Worm (Caenorhabditis elegans) whole organism, L1 larva: ENCODE measurements around the gene mrp-6.

Source experiments
- C16A3.4 ChIP-seq: fragments of 150-350 bp; optimal IDR thresholded peaks from 2 replicates; lab custom pipeline; 2014; ENCODE audit warnings: missing biosample characterization, missing genetic modification characterization
- C34B4.2 ChIP-seq: sonication (generic microtip); optimal IDR thresholded peaks from 2 replicates; lab custom pipeline; 2017; ENCODE audit warnings: mild to moderate bottlenecking, missing genetic modification characterization, missing compliant biosample characterization
- F16B12.6 ChIP-seq: fragments of 150-350 bp; optimal IDR thresholded peaks from 2 replicates; lab custom pipeline; 2014; ENCODE audit warnings: missing biosample characterization, missing genetic modification characterization
- aha-1 ChIP-seq: fragments of 150-350 bp; optimal IDR thresholded peaks from 2 replicates; lab custom pipeline; 2014; ENCODE audit warnings: missing biosample characterization, missing genetic modification characterization
- alr-1 ChIP-seq: fragments of 200-800 bp; sonication (Bioruptor generic); optimal IDR thresholded peaks from 2 replicates; lab custom pipeline; 2018; ENCODE audit warnings: borderline replicate concordance, mild to moderate bottlenecking, missing genetic modification characterization, missing compliant biosample characterization
- aly-2 ChIP-seq: fragments of 150-350 bp; optimal IDR thresholded peaks from 2 replicates; lab custom pipeline; 2014; ENCODE audit warnings: missing biosample characterization, missing genetic modification characterization
- blmp-1 ChIP-seq: fragments of 150-350 bp; optimal IDR thresholded peaks from 2 replicates; lab custom pipeline; 2014; ENCODE audit warnings: missing biosample characterization, missing genetic modification characterization
- ceh-8 ChIP-seq: fragments of 200-800 bp; sonication (Bioruptor generic); optimal IDR thresholded peaks from 2 replicates; lab custom pipeline; 2018; ENCODE audit warnings: mild to moderate bottlenecking, missing genetic modification characterization, moderate library complexity, missing compliant biosample characterization
- ceh-82 ChIP-seq, 3 experiments: fragments of 150-350 bp in 1 of 3; sonication (generic microtip) in 2 of 3; optimal IDR thresholded peaks; 2 replicates each; lab custom pipeline; 2014 to 2017; ENCODE audit warnings: missing biosample characterization in 3 of 3, missing genetic modification characterization in 3 of 3
- ceh-88 ChIP-seq: fragments of 200-800 bp; sonication (Bioruptor generic); IDR thresholded peaks from 2 replicates; pipeline ENCODE4 v1.3.6; 2022; ENCODE audit warnings: missing genetic modification characterization, missing compliant biosample characterization
- dsc-1 ChIP-seq: sonication (generic microtip); optimal IDR thresholded peaks from 2 replicates; lab custom pipeline; 2016; ENCODE audit warnings: mild to moderate bottlenecking, missing genetic modification characterization, missing compliant biosample characterization
- egl-27 ChIP-seq, 2 experiments: fragments of 150-350 bp in 1 of 2; sonication (generic microtip); optimal IDR thresholded peaks; 3 replicates each; lab custom pipeline; 2017 to 2018; ENCODE audit warnings: missing biosample characterization in 2 of 2, missing genetic modification characterization in 2 of 2, missing genetic modification reagents in 2 of 2
- elt-2 ChIP-seq: sonication (generic microtip); optimal IDR thresholded peaks from 2 replicates; lab custom pipeline; 2016; ENCODE audit warnings: missing genetic modification characterization, mild to moderate bottlenecking, inconsistent platforms, missing compliant biosample characterization, missing genetic modification reagents
- ets-5 ChIP-seq: fragments of 200-800 bp; sonication (Bioruptor generic); IDR thresholded peaks from 2 replicates; pipeline ENCODE4 v1.3.6; 2022; ENCODE audit warnings: missing genetic modification characterization, missing compliant biosample characterization
- fkh-4 ChIP-seq: sonication (generic microtip); optimal IDR thresholded peaks from 2 replicates; lab custom pipeline; 2016; ENCODE audit warnings: missing compliant biosample characterization, missing genetic modification characterization, borderline replicate concordance
- hlh-17 ChIP-seq: fragments of 200-800 bp; sonication (Bioruptor generic); optimal IDR thresholded peaks from 2 replicates; lab custom pipeline; 2018; ENCODE audit warnings: missing genetic modification characterization, mild to moderate bottlenecking, missing compliant biosample characterization, moderate library complexity, borderline replicate concordance
- hlh-4 ChIP-seq: sonication (generic microtip); optimal IDR thresholded peaks from 2 replicates; lab custom pipeline; 2016; ENCODE audit warnings: mild to moderate bottlenecking, missing genetic modification characterization, missing compliant biosample characterization
- isw-1 ChIP-seq: fragments of 200-800 bp; sonication (Bioruptor generic); IDR thresholded peaks from 2 replicates; pipeline ENCODE4 v1.3.6; 2022; ENCODE audit warnings: missing genetic modification characterization, missing compliant biosample characterization
- lin-13 ChIP-seq: fragments of 150-350 bp; optimal IDR thresholded peaks from 2 replicates; lab custom pipeline; 2014; ENCODE audit warnings: missing biosample characterization, missing genetic modification reagents, missing genetic modification characterization
- lin-14 ChIP-seq: fragments of 200-800 bp; sonication (Bioruptor generic); optimal IDR thresholded peaks from 2 replicates; lab custom pipeline; 2018; ENCODE audit warnings: mild to moderate bottlenecking, missing genetic modification characterization, moderate library complexity, missing compliant biosample characterization
- lin-15B ChIP-seq: fragments of 150-350 bp; sonication (generic microtip); optimal IDR thresholded peaks from 3 replicates; lab custom pipeline; 2014; ENCODE audit warnings: missing biosample characterization, missing genetic modification characterization
- lin-35 ChIP-seq, 2 experiments: fragments of 150-350 bp; optimal IDR thresholded peaks; 2 replicates each; lab custom pipeline; 2014; ENCODE audit warnings: missing biosample characterization in 2 of 2, missing genetic modification characterization in 2 of 2, missing genetic modification reagents in 2 of 2
- mdl-1 ChIP-seq, 2 experiments: fragments of 150-350 bp; optimal IDR thresholded peaks; 2 replicates each; lab custom pipeline; 2014 to 2017; ENCODE audit warnings: missing biosample characterization in 2 of 2, missing genetic modification characterization in 2 of 2, inconsistent platforms in 1 of 2
- nhr-11 ChIP-seq: fragments of 150-350 bp; optimal IDR thresholded peaks from 2 replicates; lab custom pipeline; 2014; ENCODE audit warnings: missing biosample characterization, missing genetic modification characterization
- nhr-12 ChIP-seq: sonication (generic microtip); optimal IDR thresholded peaks from 2 replicates; lab custom pipeline; 2017; ENCODE audit warnings: missing biosample characterization, missing genetic modification characterization
- nhr-20 ChIP-seq: sonication (generic microtip); optimal IDR thresholded peaks from 2 replicates; lab custom pipeline; 2016; ENCODE audit warnings: mild to moderate bottlenecking, missing genetic modification characterization, missing compliant biosample characterization
- nhr-28 ChIP-seq: fragments of 150-350 bp; optimal IDR thresholded peaks from 2 replicates; lab custom pipeline; 2014; ENCODE audit warnings: missing biosample characterization, missing genetic modification characterization
- nhr-71 ChIP-seq: sonication (generic microtip); optimal IDR thresholded peaks from 2 replicates; lab custom pipeline; 2016; ENCODE audit warnings: mild to moderate bottlenecking, missing genetic modification characterization, moderate library complexity, missing compliant biosample characterization
- nhr-76 ChIP-seq: sonication (generic microtip); optimal IDR thresholded peaks from 2 replicates; lab custom pipeline; 2017; ENCODE audit warnings: missing biosample characterization, missing genetic modification characterization
- nhr-77 ChIP-seq: fragments of 150-350 bp; optimal IDR thresholded peaks from 2 replicates; lab custom pipeline; 2014; ENCODE audit warnings: missing biosample characterization, missing genetic modification characterization
- nhr-85 ChIP-seq: sonication (generic microtip); peaks from one replicate; lab custom pipeline; 2016; ENCODE audit warnings: missing genetic modification characterization, inconsistent platforms, missing compliant biosample characterization
- pag-3 ChIP-seq: sonication (generic microtip); optimal IDR thresholded peaks from 2 replicates; lab custom pipeline; 2017; ENCODE audit warnings: missing genetic modification characterization, mild to moderate bottlenecking, missing compliant biosample characterization, antibody characterized with exemption, borderline replicate concordance; ENCODE audit not compliant: insufficient read depth
- pax-3 ChIP-seq: fragments of 200-800 bp; sonication (Bioruptor generic); optimal IDR thresholded peaks from 2 replicates; lab custom pipeline; 2018; ENCODE audit warnings: mild to moderate bottlenecking, missing genetic modification characterization, moderate library complexity, missing compliant biosample characterization
- pqm-1 ChIP-seq: sonication (generic microtip); optimal IDR thresholded peaks from 3 replicates; lab custom pipeline; 2017; ENCODE audit warnings: missing biosample characterization, missing genetic modification characterization
- rnt-1 ChIP-seq: sonication (generic microtip); optimal IDR thresholded peaks from 2 replicates; lab custom pipeline; 2016; ENCODE audit warnings: mild to moderate bottlenecking, missing genetic modification characterization, moderate library complexity, missing compliant biosample characterization
- snpc-4 ChIP-seq: fragments of 150-350 bp; optimal IDR thresholded peaks from 2 replicates; lab custom pipeline; 2014; ENCODE audit warnings: missing biosample characterization, missing genetic modification characterization
- snu-23 ChIP-seq: sonication (generic microtip); optimal IDR thresholded peaks from 2 replicates; lab custom pipeline; 2016; ENCODE audit warnings: missing genetic modification characterization, missing compliant biosample characterization
- sup-37 ChIP-seq: fragments of 200-800 bp; sonication (Bioruptor generic); optimal IDR thresholded peaks from 2 replicates; lab custom pipeline; 2018; ENCODE audit warnings: mild to moderate bottlenecking, missing genetic modification characterization, missing compliant biosample characterization
- unc-130 ChIP-seq: fragments of 150-350 bp; optimal IDR thresholded peaks from 2 replicates; lab custom pipeline; 2017; ENCODE audit warnings: missing biosample characterization, missing genetic modification characterization, inconsistent platforms
- unc-30 ChIP-seq: sonication (generic microtip); optimal IDR thresholded peaks from 2 replicates; lab custom pipeline; 2017; ENCODE audit warnings: missing biosample characterization, missing genetic modification characterization
- unc-98 ChIP-seq: fragments of 200-800 bp; sonication (Bioruptor generic); IDR thresholded peaks from 2 replicates; pipeline ENCODE4 v1.3.6; 2022; ENCODE audit warnings: missing genetic modification characterization, missing compliant biosample characterization
- vab-15 ChIP-seq: sonication (generic microtip); optimal IDR thresholded peaks from 2 replicates; lab custom pipeline; 2017; ENCODE audit warnings: missing genotype, mild to moderate bottlenecking, missing genetic modification characterization, missing compliant biosample characterization
- xbp-1 ChIP-seq: sonication (generic microtip); optimal IDR thresholded peaks from 2 replicates; lab custom pipeline; 2016; ENCODE audit warnings: missing genetic modification characterization, missing compliant biosample characterization
- zip-4 ChIP-seq: fragments of 200-800 bp; sonication (Bioruptor generic); optimal IDR thresholded peaks from 2 replicates; lab custom pipeline; 2018; ENCODE audit warnings: mild to moderate bottlenecking, missing genetic modification characterization, moderate library complexity, missing compliant biosample characterization
- ztf-4 ChIP-seq: fragments of 150-350 bp; optimal IDR thresholded peaks from 2 replicates; lab custom pipeline; 2014; ENCODE audit warnings: missing biosample characterization, missing genetic modification characterization

The mrp-6 gene

ce11 chrX:4145051-4145826, 41.3 kb downstream of the mrp-6 start (continued):
- TF ChIP-seq egl-27 (tag; optimal IDR thresholded peaks at IDR 0.05; lab: Kevin White, UChicago) (no peak), C34B4.2 (tag; lab: Kevin White, UChicago) (no peak), blmp-1 (tag; lab: Kevin White, UChicago) (peak; percentile 77), nhr-85 (peak; percentile 86), lin-13 (GFP tag; lab: Kevin White, UChicago) (peak; percentile 56), lin-14 (GFP tag; lab: Kevin White, UChicago) (peak; percentile 92), pax-3 (tag; lab: Kevin White, UChicago) (peak; percentile 19), lin-15B (tag; lab: Kevin White, UChicago) (no peak), ets-5 (GFP tag; lab: Robert Waterston, UW) (0 out of 2 replicates have a peak, but pooled peaks have one; percentile 14), pqm-1 (tag; lab: Kevin White, UChicago) (no peak), unc-98 (GFP tag; lab: Robert Waterston, UW) (no peak), isw-1 (GFP tag; lab: Robert Waterston, UW) (peak; percentile 44; the same call in 1 of the 2 replicates), F16B12.6 (tag; lab: Kevin White, UChicago) (peak; percentile 10), nhr-20 (peak; percentile 91), unc-30 (no peak), rnt-1 (tag; lab: Kevin White, UChicago) (peak; percentile 80), nhr-11 (tag; lab: Kevin White, UChicago) (no peak), sup-37 (GFP tag; lab: Kevin White, UChicago) (no peak), snpc-4 (tag; lab: Kevin White, UChicago) (peak; percentile 7), vab-15 (tag; lab: Kevin White, UChicago) (no peak), nhr-77 (tag; lab: Kevin White, UChicago) (peak; percentile 82), ceh-82 (tag; optimal IDR thresholded peaks at IDR 0.05; lab: Kevin White, UChicago) (peak; percentile 40 to 58 (median 58)), elt-2 (tag; lab: Kevin White, UChicago) (peak; percentile 40), pag-3 (tag; lab: Kevin White, UChicago) (no peak), aha-1 (no peak), hlh-17 (no peak), lin-35 (GFP tag; optimal IDR thresholded peaks at IDR 0.05; lab: Kevin White, UChicago) (peak; percentile 43 to 60), xbp-1 (tag; lab: Kevin White, UChicago) (peak; percentile 32), nhr-28 (no peak), mdl-1 (tag; optimal IDR thresholded peaks at IDR 0.05; lab: Kevin White, UChicago) (peak; percentile 48 to 99), hlh-4 (tag; lab: Kevin White, UChicago) (no peak), snu-23 (peak; percentile 85), ceh-8 (GFP tag; lab: Kevin White, UChicago) (peak; percentile 5), nhr-76 (tag; lab: Kevin White, UChicago) (no peak), alr-1 (tag; lab: Kevin White, UChicago) (no peak), fkh-4 (tag; lab: Kevin White, UChicago) (no peak), ceh-88 (GFP tag; lab: Robert Waterston, UW) (0 out of 2 replicates have a peak, but pooled peaks have one; percentile 19), unc-130 (tag; lab: Kevin White, UChicago) (peak; percentile 78), aly-2 (no peak), nhr-12 (tag; lab: Kevin White, UChicago) (no peak), ztf-4 (peak; percentile 24), C16A3.4 (tag; lab: Kevin White, UChicago) (peak; percentile 76), zip-4 (GFP tag; lab: Kevin White, UChicago) (peak; percentile 44), dsc-1 (peak; percentile 44), nhr-71 (peak; percentile 89)
